Worm (Caenorhabditis elegans) whole organism, L2 larva: ENCODE measurements around the gene dgk-1.

Source experiments
- ama-1 ChIP-seq: fragments of 150-350 bp; optimal IDR thresholded peaks from 2 replicates; lab custom pipeline; 2018; ENCODE audit warnings: inconsistent platforms
- egl-27 ChIP-seq: sonication (generic microtip); optimal IDR thresholded peaks from 3 replicates; lab custom pipeline; 2017; ENCODE audit warnings: missing biosample characterization, missing genetic modification reagents, missing genetic modification characterization
- elt-3 ChIP-seq: sonication (generic microtip); optimal IDR thresholded peaks from 2 replicates; lab custom pipeline; 2017; ENCODE audit warnings: missing biosample characterization, missing genetic modification characterization
- fos-1 ChIP-seq: fragments of 150-350 bp; optimal IDR thresholded peaks from 2 replicates; lab custom pipeline; 2014; ENCODE audit warnings: missing biosample characterization, missing genetic modification characterization
- lsy-2 ChIP-seq, 2 experiments: fragments of 150-350 bp in 1 of 2; sonication (generic microtip) in 1 of 2; optimal IDR thresholded peaks; 2 replicates each; lab custom pipeline; 2014 to 2017; ENCODE audit warnings: missing biosample characterization in 2 of 2, missing genetic modification characterization in 2 of 2
- mdl-1 ChIP-seq, 2 experiments: fragments of 150-350 bp in 1 of 2; sonication (generic microtip) in 1 of 2; optimal IDR thresholded peaks; 2 replicates each; lab custom pipeline; 2017; ENCODE audit warnings: missing biosample characterization in 2 of 2, missing genetic modification characterization in 2 of 2
- nhr-23 ChIP-seq: fragments of 150-350 bp; optimal IDR thresholded peaks from 2 replicates; lab custom pipeline; 2014; ENCODE audit warnings: missing biosample characterization, missing genetic modification reagents, missing genetic modification characterization
- nhr-77 ChIP-seq: fragments of 150-350 bp; optimal IDR thresholded peaks from 2 replicates; lab custom pipeline; 2014; ENCODE audit warnings: missing biosample characterization, missing genetic modification characterization
- sem-4 ChIP-seq: fragments of 150-350 bp; optimal IDR thresholded peaks from 2 replicates; lab custom pipeline; 2014; ENCODE audit warnings: missing biosample characterization, missing genetic modification reagents, missing genetic modification characterization
- snpc-4 ChIP-seq: fragments of 150-350 bp; optimal IDR thresholded peaks from 2 replicates; lab custom pipeline; 2014; ENCODE audit warnings: missing biosample characterization, missing genetic modification characterization
- zag-1 ChIP-seq: fragments of 150-350 bp; optimal IDR thresholded peaks from 2 replicates; lab custom pipeline; 2014; ENCODE audit warnings: missing biosample characterization, missing genetic modification characterization
- ztf-4 ChIP-seq: fragments of 150-350 bp; optimal IDR thresholded peaks from 2 replicates; lab custom pipeline; 2014; ENCODE audit warnings: missing biosample characterization, missing genetic modification characterization

- TF ChIP-seq ztf-4 = no peak
- TF ChIP-seq mdl-1 (tag; optimal IDR thresholded peaks at IDR 0.05; lab: Kevin White, UChicago) = no peak
- TF ChIP-seq fos-1 (tag; lab: Kevin White, UChicago) = no peak
- no peak for TF ChIP-seq snpc-4
- no peak for TF ChIP-seq lsy-2 (tag; optimal IDR thresholded peaks at IDR 0.05; lab: Kevin White, UChicago)
- TF ChIP-seq zag-1 (tag; lab: Kevin White, UChicago) = no peak
- no peak for TF ChIP-seq elt-3 (tag; lab: Kevin White, UChicago)
- TF ChIP-seq egl-27 (tag; lab: Kevin White, UChicago) = no peak
- TF ChIP-seq ama-1 = no peak
- TF ChIP-seq nhr-77 = no peak
- no peak for TF ChIP-seq nhr-23 (tag; lab: Kevin White, UChicago)
- TF ChIP-seq sem-4 (tag; lab: Kevin White, UChicago) = no peak
Observed at ce11 chrX:957581-957980, 33.7 kb downstream of the dgk-1 start, which contains the start of gene chil-10.
